Worm (Caenorhabditis elegans) whole organism, L4 larva: ENCODE data around the gene C03H5.7.

ENCODE experiments used
- F10B5.3 ChIP-seq: sonication (generic microtip); optimal IDR thresholded peaks from 2 replicates; lab custom pipeline; 2016; ENCODE audit warnings: mild to moderate bottlenecking, missing genetic modification characterization, missing compliant biosample characterization
- F26F4.8 ChIP-seq: fragments of 200-800 bp; sonication (Bioruptor generic); conservative IDR thresholded peaks from 2 replicates; pipeline ENCODE4 v1.3.6; 2022; ENCODE audit warnings: missing genetic modification characterization, missing compliant biosample characterization
- Y105C5A.15 ChIP-seq: fragments of 200-800 bp; sonication (Bioruptor generic); IDR thresholded peaks from 2 replicates; pipeline ENCODE4 v1.3.6; 2022; ENCODE audit warnings: missing genetic modification characterization, missing compliant biosample characterization
- Y48G9A.11 ChIP-seq: fragments of 200-800 bp; sonication (Bioruptor generic); IDR thresholded peaks from 2 replicates; pipeline ENCODE4 v1.3.6; 2022; ENCODE audit warnings: missing genetic modification reagents, missing genetic modification characterization, missing compliant biosample characterization
- Y5F2A.4 ChIP-seq: fragments of 200-800 bp; sonication (Bioruptor generic); optimal IDR thresholded peaks from 2 replicates; lab custom pipeline; 2018; ENCODE audit warnings: mild to moderate bottlenecking, missing genetic modification characterization, missing compliant biosample characterization
- Y75B8A.6 ChIP-seq: fragments of 200-800 bp; sonication (Bioruptor generic); IDR thresholded peaks from 2 replicates; pipeline ENCODE4 v1.3.6; 2022; ENCODE audit warnings: missing genetic modification reagents, missing genetic modification characterization, missing compliant biosample characterization
- ZK546.5 ChIP-seq, 2 experiments: sonication (generic microtip); optimal IDR thresholded peaks; 2 replicates each; lab custom pipeline; 2017; ENCODE audit warnings: missing biosample characterization in 2 of 2, missing genetic modification characterization in 2 of 2
- aly-2 ChIP-seq: sonication (generic microtip); optimal IDR thresholded peaks from 2 replicates; lab custom pipeline; 2018; ENCODE audit warnings: missing biosample characterization, missing genetic modification characterization
- ama-1 ChIP-seq: fragments of 150-350 bp; optimal IDR thresholded peaks from 2 replicates; lab custom pipeline; 2014; ENCODE audit warnings: inconsistent platforms, mixed read lengths
- arid-1 ChIP-seq: fragments of 200-800 bp; sonication (Bioruptor generic); conservative IDR thresholded peaks from 2 replicates; pipeline ENCODE4 v1.3.6; 2022; ENCODE audit warnings: missing genetic modification reagents, missing genetic modification characterization, missing compliant biosample characterization
- ceh-20 ChIP-seq: fragments of 200-800 bp; sonication (Bioruptor generic); IDR thresholded peaks from 2 replicates; pipeline ENCODE4 v1.3.6; 2022; ENCODE audit warnings: missing genetic modification reagents, missing genetic modification characterization, missing compliant biosample characterization
- ces-1 ChIP-seq: fragments of 150-350 bp; sonication (generic microtip); optimal IDR thresholded peaks from 4 replicates; lab custom pipeline; 2014; ENCODE audit warnings: missing biosample characterization, missing genetic modification reagents, missing genetic modification characterization
- daf-16 ChIP-seq, 3 experiments: sonication (generic microtip); optimal IDR thresholded peaks; 2 replicates each; lab custom pipeline; 2016 to 2017; ENCODE audit warnings: missing genetic modification characterization in 3 of 3, missing genetic modification reagents in 3 of 3, mild to moderate bottlenecking in 2 of 3, missing compliant biosample characterization in 2 of 3, missing biosample characterization in 1 of 3, moderate library complexity in 1 of 3
- daf-19 ChIP-seq: fragments of 200-800 bp; sonication (Bioruptor generic); conservative IDR thresholded peaks from 2 replicates; pipeline ENCODE4 v1.3.6; 2022; ENCODE audit warnings: missing genetic modification characterization, missing compliant biosample characterization
- daf-8 ChIP-seq: fragments of 200-800 bp; sonication (Bioruptor generic); IDR thresholded peaks from 2 replicates; pipeline ENCODE4 v1.3.6; 2022; ENCODE audit warnings: missing genetic modification characterization, missing compliant biosample characterization
- dmd-8 ChIP-seq: fragments of 200-800 bp; sonication (Bioruptor generic); IDR thresholded peaks from 2 replicates; pipeline ENCODE4 v1.3.6; 2022; ENCODE audit warnings: missing genetic modification characterization, missing compliant biosample characterization
- dpl-1 ChIP-seq: fragments of 150-350 bp; optimal IDR thresholded peaks from 2 replicates; lab custom pipeline; 2014; ENCODE audit warnings: missing biosample characterization, missing genetic modification reagents, missing genetic modification characterization
- dve-1 ChIP-seq: sonication (generic microtip); optimal IDR thresholded peaks from 2 replicates; lab custom pipeline; 2017; ENCODE audit warnings: antibody characterized with exemption, mild to moderate bottlenecking, missing genetic modification characterization, missing compliant biosample characterization; ENCODE audit not compliant: insufficient read depth
- egl-43 ChIP-seq: fragments of 200-800 bp; sonication (Bioruptor generic); IDR thresholded peaks from 2 replicates; pipeline ENCODE4 v1.3.6; 2022; ENCODE audit warnings: missing genetic modification reagents, missing genetic modification characterization, missing compliant biosample characterization
- fkh-10 ChIP-seq: fragments of 150-350 bp; optimal IDR thresholded peaks from 2 replicates; lab custom pipeline; 2014; ENCODE audit warnings: missing biosample characterization, missing genetic modification reagents, missing genetic modification characterization
- hif-1 ChIP-seq, 2 experiments: sonication (generic microtip); optimal IDR thresholded peaks; 2 replicates each; lab custom pipeline; 2016 to 2017; ENCODE audit warnings: missing compliant biosample characterization in 2 of 2, missing genetic modification characterization in 2 of 2, missing genetic modification reagents in 2 of 2, missing genotype in 2 of 2, mild to moderate bottlenecking in 1 of 2
- hlh-11 ChIP-seq: fragments of 200-800 bp; sonication (Bioruptor generic); optimal IDR thresholded peaks from 2 replicates; lab custom pipeline; 2018; ENCODE audit warnings: mild to moderate bottlenecking, missing genetic modification characterization, missing compliant biosample characterization
- lim-7 ChIP-seq: fragments of 200-800 bp; sonication (Bioruptor generic); IDR thresholded peaks from 2 replicates; pipeline ENCODE4 v1.3.6; 2022; ENCODE audit warnings: missing genetic modification characterization, missing compliant biosample characterization
- lin-29 ChIP-seq: fragments of 200-800 bp; sonication (Bioruptor generic); IDR thresholded peaks from 2 replicates; pipeline ENCODE4 v1.3.6; 2022; ENCODE audit warnings: missing genetic modification reagents, missing genetic modification characterization, missing compliant biosample characterization
- lin-39 ChIP-seq: fragments of 150-350 bp; optimal IDR thresholded peaks from 2 replicates; lab custom pipeline; 2014; ENCODE audit warnings: missing biosample characterization, missing genetic modification reagents, missing genetic modification characterization
- lir-3 ChIP-seq: sonication (generic microtip); optimal IDR thresholded peaks from 2 replicates; lab custom pipeline; 2016; ENCODE audit warnings: mild to moderate bottlenecking, missing genetic modification characterization, missing compliant biosample characterization
- madf-9 ChIP-seq: fragments of 200-800 bp; sonication (Bioruptor generic); conservative IDR thresholded peaks from 2 replicates; pipeline ENCODE4 v1.3.6; 2022; ENCODE audit warnings: missing genetic modification reagents, missing genetic modification characterization, missing compliant biosample characterization
- mdl-1 ChIP-seq, 2 experiments: fragments of 150-350 bp in 1 of 2; sonication (generic microtip) in 1 of 2; optimal IDR thresholded peaks; 2 replicates each; lab custom pipeline; 2014 to 2017; ENCODE audit warnings: missing biosample characterization in 2 of 2, missing genetic modification characterization in 2 of 2
- mxl-3 ChIP-seq: fragments of 200-800 bp; sonication (Bioruptor generic); optimal IDR thresholded peaks from 2 replicates; lab custom pipeline; 2018; ENCODE audit warnings: mild to moderate bottlenecking, missing genetic modification characterization, missing compliant biosample characterization
- nhr-10 ChIP-seq: fragments of 150-350 bp; optimal IDR thresholded peaks from 2 replicates; lab custom pipeline; 2014; ENCODE audit warnings: missing biosample characterization, missing genetic modification characterization
- nhr-102 ChIP-seq: sonication (generic microtip); optimal IDR thresholded peaks from 2 replicates; lab custom pipeline; 2016; ENCODE audit warnings: mild to moderate bottlenecking, missing genetic modification characterization, moderate library complexity, missing compliant biosample characterization
- nhr-237 ChIP-seq: sonication (generic microtip); optimal IDR thresholded peaks from 2 replicates; lab custom pipeline; 2017; ENCODE audit warnings: missing biosample characterization, missing genetic modification characterization
- nhr-25 ChIP-seq: sonication (generic microtip); optimal IDR thresholded peaks from 2 replicates; lab custom pipeline; 2017; ENCODE audit warnings: missing genetic modification characterization, mild to moderate bottlenecking, missing compliant biosample characterization, antibody characterized with exemption, moderate library complexity, borderline replicate concordance; ENCODE audit not compliant: insufficient read depth
- nhr-28 ChIP-seq: fragments of 150-350 bp; optimal IDR thresholded peaks from 2 replicates; lab custom pipeline; 2014; ENCODE audit warnings: missing biosample characterization, missing genetic modification characterization
- nhr-42 ChIP-seq: fragments of 200-800 bp; sonication (Bioruptor generic); IDR thresholded peaks from 2 replicates; pipeline ENCODE4 v1.3.6; 2022; ENCODE audit warnings: missing genetic modification characterization, missing compliant biosample characterization
- nhr-48 ChIP-seq: sonication (generic microtip); optimal IDR thresholded peaks from 2 replicates; lab custom pipeline; 2016; ENCODE audit warnings: mild to moderate bottlenecking, missing genetic modification characterization, missing compliant biosample characterization
- nhr-6 ChIP-seq: fragments of 150-350 bp; optimal IDR thresholded peaks from 2 replicates; lab custom pipeline; 2014; ENCODE audit warnings: missing biosample characterization, missing genetic modification characterization
- nhr-77 ChIP-seq: fragments of 150-350 bp; optimal IDR thresholded peaks from 2 replicates; lab custom pipeline; 2014; ENCODE audit warnings: missing biosample characterization, missing genetic modification characterization
- php-3 ChIP-seq: fragments of 200-800 bp; sonication (Bioruptor generic); IDR thresholded peaks from 2 replicates; pipeline ENCODE4 v1.3.6; 2022; ENCODE audit warnings: missing genetic modification reagents, missing genetic modification characterization, missing compliant biosample characterization
- saeg-2 ChIP-seq: fragments of 200-800 bp; sonication (Bioruptor generic); IDR thresholded peaks from 2 replicates; pipeline ENCODE4 v1.3.6; 2022; ENCODE audit warnings: missing genetic modification reagents, missing genetic modification characterization, missing compliant biosample characterization
- set-16 ChIP-seq: fragments of 200-800 bp; sonication (Bioruptor generic); IDR thresholded peaks from 2 replicates; pipeline ENCODE4 v1.3.6; 2022; ENCODE audit warnings: missing genetic modification reagents, missing genetic modification characterization, missing compliant biosample characterization
- snpc-1.2 ChIP-seq: fragments of 200-800 bp; sonication (Bioruptor generic); IDR thresholded peaks from 2 replicates; pipeline ENCODE4 v1.3.6; 2022; ENCODE audit warnings: missing genetic modification reagents, missing genetic modification characterization, missing compliant biosample characterization
- spr-3 ChIP-seq: fragments of 200-800 bp; sonication (Bioruptor generic); optimal IDR thresholded peaks from 2 replicates; lab custom pipeline; 2018; ENCODE audit warnings: mild to moderate bottlenecking, missing genetic modification characterization, missing compliant biosample characterization
- tag-97 ChIP-seq: fragments of 200-800 bp; sonication (Bioruptor generic); IDR thresholded peaks from 2 replicates; pipeline ENCODE4 v1.3.6; 2022; ENCODE audit warnings: missing genetic modification characterization, missing compliant biosample characterization
- tra-1 ChIP-seq: fragments of 200-800 bp; sonication (Bioruptor generic); IDR thresholded peaks from 2 replicates; pipeline ENCODE4 v1.3.6; 2022; ENCODE audit warnings: missing genetic modification reagents, missing genetic modification characterization, missing compliant biosample characterization
- unc-130 ChIP-seq: sonication (generic microtip); optimal IDR thresholded peaks from 2 replicates; lab custom pipeline; 2016; ENCODE audit warnings: missing genetic modification reagents, missing genetic modification characterization, missing compliant biosample characterization
- unc-39 ChIP-seq: sonication (generic microtip); optimal IDR thresholded peaks from 2 replicates; lab custom pipeline; 2017; ENCODE audit warnings: missing biosample characterization, missing genetic modification characterization
- unc-62 ChIP-seq, 3 experiments: fragments of 150-350 bp in 1 of 3; sonication (generic microtip); optimal IDR thresholded peaks in 2 of 3; peaks in 1 of 3; 1 replicate in 1 of 3; 2 replicates in 2 of 3; lab custom pipeline; 2014 to 2017; ENCODE audit warnings: missing biosample characterization in 3 of 3, missing genetic modification characterization in 3 of 3, missing genetic modification reagents in 3 of 3, missing genotype in 1 of 3
- zip-11 ChIP-seq: fragments of 200-800 bp; sonication (Bioruptor generic); IDR thresholded peaks from 2 replicates; pipeline ENCODE4 v1.3.6; 2022; ENCODE audit warnings: missing genetic modification characterization, missing compliant biosample characterization
- zip-2 ChIP-seq: fragments of 150-350 bp; optimal IDR thresholded peaks from 2 replicates; lab custom pipeline; 2014; ENCODE audit warnings: missing biosample characterization, missing genetic modification characterization

The C03H5.7 gene

ce11 chrII:410832-411231 lies 30.8 kb downstream of the C03H5.7 start, which contains the start of the genes dnsn-1 and C24H12.4 (continued):
- TF ChIP-seq lin-39 (tag; lab: Kevin White, UChicago), result no peak
- TF ChIP-seq nhr-6 (tag; lab: Kevin White, UChicago), result peak; percentile 87
- no peak for TF ChIP-seq tag-97 (GFP tag; lab: Robert Waterston, UW)
- no peak for TF ChIP-seq Y5F2A.4 (GFP tag; lab: Kevin White, UChicago)
- no peak for TF ChIP-seq set-16 (GFP tag; lab: Robert Waterston, UW)
- TF ChIP-seq dve-1 (tag; lab: Kevin White, UChicago), result peak; percentile 97
- peak; percentile 47 for TF ChIP-seq unc-130
- peak; percentile 40 for TF ChIP-seq spr-3 (GFP tag; lab: Kevin White, UChicago)
- no peak; the same call in 1 of the 2 replicates for TF ChIP-seq tra-1 (GFP tag; lab: Robert Waterston, UW)
- TF ChIP-seq unc-39 (tag; lab: Kevin White, UChicago), result no peak
- peak; percentile 66 for TF ChIP-seq php-3
- peak in 1 of 2 experiments; percentile 33 for TF ChIP-seq ZK546.5 (tag; optimal IDR thresholded peaks at IDR 0.05; lab: Kevin White, UChicago)
- peak; percentile 29; the same call in 1 of the 2 replicates for TF ChIP-seq Y48G9A.11 (GFP tag; lab: Robert Waterston, UW)
- TF ChIP-seq hlh-11 (tag; lab: Kevin White, UChicago), result peak; percentile 77
- no peak for TF ChIP-seq ces-1 (GFP tag; lab: Kevin White, UChicago)
- TF ChIP-seq hif-1 (tag; optimal IDR thresholded peaks at IDR 0.05; lab: Kevin White, UChicago), result peak in 1 of 2 experiments; percentile 67
- no peak for TF ChIP-seq nhr-10
- TF ChIP-seq daf-19 (GFP tag; lab: Robert Waterston, UW), result peak; percentile 76; the same call in 1 of the 2 replicates
- TF ChIP-seq egl-43 (GFP tag; lab: Robert Waterston, UW), result no peak
- peak; percentile 77 for TF ChIP-seq ceh-20 (GFP tag; lab: Robert Waterston, UW)
- peak; percentile 85 for TF ChIP-seq nhr-42 (GFP tag; lab: Robert Waterston, UW)
- peak; percentile 77 for TF ChIP-seq nhr-77 (tag; lab: Kevin White, UChicago)
- TF ChIP-seq dpl-1 (GFP tag; lab: Kevin White, UChicago), result peak; percentile 97
- TF ChIP-seq zip-11 (GFP tag; lab: Robert Waterston, UW), result no peak
- peak; percentile 41 for TF ChIP-seq nhr-48 (tag; lab: Kevin White, UChicago)
- TF ChIP-seq daf-16 (GFP tag; optimal IDR thresholded peaks at IDR 0.05; lab: Kevin White, UChicago), result peak in 1 of 2 experiments; percentile 48
- TF ChIP-seq daf-16 (tag; optimal IDR thresholded peaks at IDR 0.05; lab: Kevin White, UChicago), result no peak
- no peak for TF ChIP-seq aly-2
- TF ChIP-seq fkh-10 (GFP tag; lab: Kevin White, UChicago), result peak; percentile 88
- TF ChIP-seq lin-29, result no peak
- no peak for TF ChIP-seq Y105C5A.15 (GFP tag; lab: Robert Waterston, UW)
- TF ChIP-seq nhr-102 (tag; lab: Kevin White, UChicago), result peak; percentile 89
- TF ChIP-seq mxl-3, result no peak
- TF ChIP-seq saeg-2, result no peak
- TF ChIP-seq daf-8 (GFP tag; lab: Robert Waterston, UW), result no peak
- TF ChIP-seq arid-1, result peak; percentile 72; the same call in 1 of the 2 replicates
- no peak for TF ChIP-seq dmd-8 (GFP tag; lab: Robert Waterston, UW)
- no peak for TF ChIP-seq F26F4.8 (GFP tag; lab: Robert Waterston, UW)
- no peak for TF ChIP-seq lir-3 (tag; lab: Kevin White, UChicago)
- peak; percentile 74 for TF ChIP-seq F10B5.3 (tag; lab: Kevin White, UChicago)
- peak; percentile 78 for TF ChIP-seq zip-2 (tag; lab: Kevin White, UChicago)
- TF ChIP-seq nhr-28 (tag; lab: Kevin White, UChicago), result peak; percentile 76
- peak; percentile 47; the same call in 1 of the 2 replicates for TF ChIP-seq madf-9 (GFP tag; lab: Robert Waterston, UW)
- TF ChIP-seq mdl-1 (tag; optimal IDR thresholded peaks at IDR 0.05; lab: Kevin White, UChicago), result peak in 1 of 2 experiments; percentile 6
- no peak for TF ChIP-seq lim-7 (GFP tag; lab: Robert Waterston, UW)
- no peak for TF ChIP-seq snpc-1.2 (GFP tag; lab: Robert Waterston, UW)
- TF ChIP-seq nhr-237 (tag; lab: Kevin White, UChicago), result no peak
- TF ChIP-seq ama-1 (lab: Kevin White, UChicago), result peak; percentile 64
- TF ChIP-seq Y75B8A.6, result no peak
- no peak for TF ChIP-seq unc-62 (GFP tag; optimal IDR thresholded peaks at IDR 0.05 in 1 of 2; lab: Kevin White, UChicago)
- TF ChIP-seq unc-62 (tag; optimal IDR thresholded peaks at IDR 0.05; lab: Kevin White, UChicago), result no peak
- peak; percentile 16 for TF ChIP-seq nhr-25 (tag; lab: Kevin White, UChicago)
